Fruit fly (Drosophila melanogaster): ENCODE data around the gene Akr1B.

The Akr1B gene

DNA sequence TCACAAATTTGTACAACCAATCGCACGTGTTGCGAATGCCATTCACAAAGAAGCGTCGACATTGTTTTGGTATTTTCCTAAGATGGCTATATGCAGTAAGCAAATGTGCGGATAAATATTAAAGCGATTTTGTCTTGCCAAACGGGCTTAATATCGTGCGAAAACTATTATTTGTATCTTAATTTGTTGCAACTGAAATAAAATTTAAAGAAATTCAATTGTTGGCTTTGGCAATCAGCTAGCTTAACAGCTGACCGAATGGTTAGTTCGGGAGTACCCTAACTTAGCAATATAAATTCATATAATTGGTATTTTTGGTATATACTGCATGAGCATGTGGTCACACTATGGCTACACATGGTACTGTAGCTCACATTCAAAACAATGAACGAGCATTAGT lies 24.2 kb upstream of the Akr1B start, which contains the start of the genes RIOK1 and Polr3H (continued):
- 0 out of 2 replicates have a peak, but pooled peaks have one; percentile 28 for TF ChIP-seq peb (GFP tag; IDR thresholded peaks at IDR 0.05)
- no peak for TF ChIP-seq CG3407 (GFP tag; optimal IDR thresholded peaks at IDR 0.05)
- TF ChIP-seq CG1024 (GFP tag; IDR thresholded peaks at IDR 0.05) = 0 out of 2 replicates have a peak, but pooled peaks have one; percentile 21
- TF ChIP-seq CG12744 (GFP tag; optimal IDR thresholded peaks at IDR 0.05) = no peak
- TF ChIP-seq org-1 (GFP tag; optimal IDR thresholded peaks at IDR 0.05) = no peak
- no peak for TF ChIP-seq Poxn (GFP tag; IDR thresholded peaks at IDR 0.05)
- no peak for TF ChIP-seq luna (GFP tag; optimal IDR thresholded peaks at IDR 0.05)
- peak; percentile 81 for TF ChIP-seq chn (GFP tag; optimal IDR thresholded peaks at IDR 0.05)
- peak; percentile 30 for TF ChIP-seq Elba2 (GFP tag; optimal IDR thresholded peaks at IDR 0.05)
- no peak for TF ChIP-seq ham (GFP tag; IDR thresholded peaks at IDR 0.05)
- peak; percentile 24 for TF ChIP-seq repo (GFP tag; optimal IDR thresholded peaks at IDR 0.05)
- no peak for TF ChIP-seq Deaf1 (tag; optimal IDR thresholded peaks at IDR 0.05)
- TF ChIP-seq dpn (GFP tag; optimal IDR thresholded peaks at IDR 0.05) = peak; percentile 80 to 83
- peak; percentile 27; the same call in 1 of the 2 replicates for TF ChIP-seq Oaz (GFP tag; IDR thresholded peaks at IDR 0.05)
- no peak for TF ChIP-seq dan (GFP tag; IDR thresholded peaks at IDR 0.05)
- peak; percentile 11 for TF ChIP-seq da (GFP tag; optimal IDR thresholded peaks at IDR 0.05)
- peak; percentile 65 for TF ChIP-seq CG10654 (GFP tag; optimal IDR thresholded peaks at IDR 0.05)
- 0 out of 2 replicates have a peak, but pooled peaks have one; percentile 28 for TF ChIP-seq klu (GFP tag; IDR thresholded peaks at IDR 0.05)
- no peak for TF ChIP-seq CG10431 (GFP tag; optimal IDR thresholded peaks at IDR 0.05)
- no peak for TF ChIP-seq Gsc (GFP tag; IDR thresholded peaks at IDR 0.05)
- no peak for TF ChIP-seq CG34224 (GFP tag; IDR thresholded peaks at IDR 0.05; ENCODE audit: partially characterized antibody)
- no peak for TF ChIP-seq CG6854 (GFP tag; optimal IDR thresholded peaks at IDR 0.05)
- no peak for TF ChIP-seq Hr78 (GFP tag; optimal IDR thresholded peaks at IDR 0.05)
- peak; percentile 72 for TF ChIP-seq slbo (GFP tag; IDR thresholded peaks at IDR 0.05)
- peak; percentile 80 for TF ChIP-seq stwl (tag; optimal IDR thresholded peaks at IDR 0.05)
- no peak for TF ChIP-seq prd (optimal IDR thresholded peaks at IDR 0.05)
- TF ChIP-seq prd (GFP tag; IDR thresholded peaks at IDR 0.05) = peak; percentile 67
- peak; percentile 46; the same call in 1 of the 2 replicates for TF ChIP-seq Drgx (GFP tag; IDR thresholded peaks at IDR 0.05)
- peak; percentile 43 for TF ChIP-seq CG17186 (GFP tag; optimal IDR thresholded peaks at IDR 0.05)
- TF ChIP-seq Bteb2 (GFP tag; optimal IDR thresholded peaks at IDR 0.05) = peak; percentile 73
- peak; percentile 40; the same call in 1 of the 2 replicates for TF ChIP-seq CG9215 (GFP tag; IDR thresholded peaks at IDR 0.05)
- TF ChIP-seq CG31224 (GFP tag; IDR thresholded peaks at IDR 0.05) = no peak
- peak; percentile 81 for TF ChIP-seq YL-1 (GFP tag; optimal IDR thresholded peaks at IDR 0.05)
- TF ChIP-seq pum (GFP tag; optimal IDR thresholded peaks at IDR 0.05) = peak; percentile 75
- no peak for TF ChIP-seq CG10209 (GFP tag; optimal IDR thresholded peaks at IDR 0.05)
- TF ChIP-seq twi (tag; optimal IDR thresholded peaks at IDR 0.05) = no peak
- TF ChIP-seq Bdp1 (GFP tag; optimal IDR thresholded peaks at IDR 0.05) = peak; percentile 49
- TF ChIP-seq MTF-1 (GFP tag; optimal IDR thresholded peaks at IDR 0.05; ENCODE audit: borderline replicate concordance) = no peak
- TF ChIP-seq CG8388 (GFP tag; optimal IDR thresholded peaks at IDR 0.05) = peak; percentile 48
- peak; percentile 59; the same call in 1 of the 2 replicates for TF ChIP-seq stc (GFP tag; IDR thresholded peaks at IDR 0.05)
- TF ChIP-seq Mes4 (GFP tag; optimal IDR thresholded peaks at IDR 0.05) = peak; percentile 58
- no peak for TF ChIP-seq schlank (tag; optimal IDR thresholded peaks at IDR 0.05)
- no peak for TF ChIP-seq fd102C (GFP tag; optimal IDR thresholded peaks at IDR 0.05)
- TF ChIP-seq Lpt (GFP tag; optimal IDR thresholded peaks at IDR 0.05) = no peak
- TF ChIP-seq ac (GFP tag; optimal IDR thresholded peaks at IDR 0.05) = no peak
- peak; percentile 33 for TF ChIP-seq CG30431 (GFP tag; optimal IDR thresholded peaks at IDR 0.05)
- no peak for TF ChIP-seq CG6813 (GFP tag; optimal IDR thresholded peaks at IDR 0.05)
- TF ChIP-seq usp (GFP tag; optimal IDR thresholded peaks at IDR 0.05) = no peak
- TF ChIP-seq CG31388 (GFP tag; optimal IDR thresholded peaks at IDR 0.05) = peak; percentile 54
- TF ChIP-seq Mad (GFP tag; optimal IDR thresholded peaks at IDR 0.05) = peak; percentile 67
- TF ChIP-seq CG9727 (GFP tag; optimal IDR thresholded peaks at IDR 0.05) = peak; percentile 33
- no peak for TF ChIP-seq tio (GFP tag; optimal IDR thresholded peaks at IDR 0.05)

Data from whole organism, embryonic.